Worm (Caenorhabditis elegans): ENCODE results near the gene F58H7.5.

- no peak for TF ChIP-seq ref-1 (GFP tag; conservative IDR thresholded peaks at IDR 0.05)
- no peak for TF ChIP-seq ztf-29 (GFP tag; IDR thresholded peaks at IDR 0.05)
- no peak for TF ChIP-seq cog-1 (tag; optimal IDR thresholded peaks at IDR 0.05)
- TF ChIP-seq ztf-23 (GFP tag; IDR thresholded peaks at IDR 0.05) = no peak
- TF ChIP-seq tab-1 (GFP tag; IDR thresholded peaks at IDR 0.05) = no peak
- no peak for TF ChIP-seq flt-1 (GFP tag; IDR thresholded peaks at IDR 0.05)
- TF ChIP-seq T22C8.4 (GFP tag; IDR thresholded peaks at IDR 0.05) = no peak
Measured at ce11 chrIV:945601-946000, 25.8 kb downstream of the F58H7.5 start, which contains the start of gene faah-3.

Data from whole organism, midembryonic.